Worm (Caenorhabditis elegans) whole organism, L3 larva: ENCODE results near the gene ZK945.6.

Experiments used
- aly-2 ChIP-seq: fragments of 150-350 bp; optimal IDR thresholded peaks from 2 replicates; lab custom pipeline; 2014; ENCODE audit warnings: missing biosample characterization, missing genetic modification characterization
- ama-1 ChIP-seq: fragments of 150-350 bp; optimal IDR thresholded peaks from 2 replicates; lab custom pipeline; 2018
- elt-3 ChIP-seq, 3 experiments: fragments of 150-350 bp in 1 of 3; sonication (generic microtip) in 2 of 3; optimal IDR thresholded peaks; 2 replicates in 2 of 3; 4 replicates in 1 of 3; lab custom pipeline; 2014 to 2017; ENCODE audit warnings: missing biosample characterization in 3 of 3, missing genetic modification characterization in 3 of 3
- fkh-2 ChIP-seq: fragments of 150-350 bp; optimal IDR thresholded peaks from 2 replicates; lab custom pipeline; 2014; ENCODE audit warnings: missing biosample characterization, missing genetic modification reagents, missing genetic modification characterization
- lin-39 ChIP-seq: fragments of 150-350 bp; optimal IDR thresholded peaks from 2 replicates; lab custom pipeline; 2018; ENCODE audit warnings: missing biosample characterization, missing genetic modification reagents, missing genetic modification characterization
- mdl-1 ChIP-seq: fragments of 150-350 bp; optimal IDR thresholded peaks from 2 replicates; lab custom pipeline; 2014; ENCODE audit warnings: missing biosample characterization, missing genetic modification characterization
- nfya-1 ChIP-seq: sonication (generic microtip); optimal IDR thresholded peaks from 2 replicates; lab custom pipeline; 2017; ENCODE audit warnings: missing genetic modification characterization, mild to moderate bottlenecking, missing compliant biosample characterization, antibody characterized with exemption, moderate library complexity; ENCODE audit not compliant: insufficient read depth
- nhr-23 ChIP-seq: fragments of 150-350 bp; optimal IDR thresholded peaks from 2 replicates; lab custom pipeline; 2014; ENCODE audit warnings: missing biosample characterization, missing genetic modification reagents, missing genetic modification characterization
- nhr-237 ChIP-seq: fragments of 150-350 bp; optimal IDR thresholded peaks from 2 replicates; lab custom pipeline; 2014; ENCODE audit warnings: missing biosample characterization, missing genetic modification characterization
- nhr-76 ChIP-seq: fragments of 150-350 bp; sonication (generic microtip); optimal IDR thresholded peaks from 5 replicates; lab custom pipeline; 2014; ENCODE audit warnings: missing biosample characterization, missing genetic modification characterization
- nhr-77 ChIP-seq: fragments of 150-350 bp; optimal IDR thresholded peaks from 2 replicates; lab custom pipeline; 2014; ENCODE audit warnings: missing biosample characterization, missing genetic modification characterization
- snpc-4 ChIP-seq: fragments of 150-350 bp; optimal IDR thresholded peaks from 2 replicates; lab custom pipeline; 2014; ENCODE audit warnings: missing biosample characterization, missing genetic modification characterization
- unc-62 ChIP-seq: fragments of 150-350 bp; sonication (generic microtip); optimal IDR thresholded peaks from 4 replicates; lab custom pipeline; 2014; ENCODE audit warnings: missing biosample characterization, missing genetic modification reagents, missing genetic modification characterization
- zag-1 ChIP-seq: fragments of 150-350 bp; optimal IDR thresholded peaks from 2 replicates; lab custom pipeline; 2014; ENCODE audit warnings: missing biosample characterization, missing genetic modification characterization

ce11 chrII:10065472-10065871 lies 41.3 kb downstream of the ZK945.6 start:
- TF ChIP-seq nhr-237 (tag; lab: Kevin White, UChicago), result no peak
- TF ChIP-seq nhr-77 (tag; lab: Kevin White, UChicago), result no peak
- TF ChIP-seq fkh-2 (tag; lab: Kevin White, UChicago), result no peak
- TF ChIP-seq nfya-1 (tag; lab: Kevin White, UChicago), result no peak
- TF ChIP-seq mdl-1 (tag; lab: Kevin White, UChicago), result no peak
- no peak for TF ChIP-seq ama-1 (lab: Kevin White, UChicago)
- TF ChIP-seq elt-3 (tag; optimal IDR thresholded peaks at IDR 0.05; lab: Kevin White, UChicago), result no peak
- no peak for TF ChIP-seq nhr-23 (tag; lab: Kevin White, UChicago)
- no peak for TF ChIP-seq aly-2
- no peak for TF ChIP-seq snpc-4 (tag; lab: Kevin White, UChicago)
- no peak for TF ChIP-seq lin-39 (tag; lab: Kevin White, UChicago)
- TF ChIP-seq zag-1, result no peak
- no peak for TF ChIP-seq nhr-76
- no peak for TF ChIP-seq unc-62 (GFP tag; lab: Kevin White, UChicago)
